Worm (Caenorhabditis elegans): ENCODE measurements around the gene mcm-3.

DNA sequence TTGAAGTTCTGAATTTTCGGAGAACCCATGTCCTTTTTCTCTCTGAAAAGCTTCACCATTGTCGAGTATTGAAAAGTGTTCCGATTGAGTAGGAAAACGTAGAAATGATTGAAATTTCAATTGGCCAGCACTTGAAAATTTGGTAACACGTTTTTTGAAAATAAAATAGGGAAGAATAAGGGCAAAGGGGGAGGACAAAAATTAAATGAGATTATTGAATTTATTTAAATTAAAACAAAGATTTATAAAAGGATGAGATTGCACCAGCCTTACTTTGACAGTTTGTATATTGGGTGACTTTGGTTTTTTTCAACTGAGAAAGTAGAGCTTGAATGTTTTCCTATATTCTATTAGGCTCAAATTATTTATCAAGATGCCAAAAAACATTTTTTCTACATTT is 45.2 kb downstream of the mcm-3 start, which contains the start of gene obr-2:
- no peak for TF ChIP-seq elt-1 (tag; optimal IDR thresholded peaks at IDR 0.05; ENCODE audit: borderline replicate concordance, insufficient read depth)
- TF ChIP-seq ztf-11 (tag; optimal IDR thresholded peaks at IDR 0.05), result no peak
- TF ChIP-seq drap-1 (GFP tag; optimal IDR thresholded peaks at IDR 0.05), result no peak
- no peak for TF ChIP-seq mep-1 (tag; optimal IDR thresholded peaks at IDR 0.05)
- TF ChIP-seq hlh-1 (tag; optimal IDR thresholded peaks at IDR 0.05), result no peak
- TF ChIP-seq nhr-12 (tag; optimal IDR thresholded peaks at IDR 0.05), result no peak
- no peak for TF ChIP-seq blmp-1 (tag; optimal IDR thresholded peaks at IDR 0.05)

Data from whole organism, mixed stage, embryonic.